In genomic region chr2L:18943797-18944174, dm6 we compare ENCODE assay signal across 1 fruit fly cellular context.
TF ChIP-seq lines count a peak whose summit lies in the region.

Gene ssp3 (minus strand): TSS chr2L:18943960.

TF ChIP-seq in whole organism, embryonic, 481 proteins besides CTCF, POLR2A, EP300 and RAD21 (continued from another document):
- TF ChIP-seq CG3995 (GFP tag; optimal IDR thresholded peaks at IDR 0.05; lab: Kevin White, UChicago) = peak; percentile 19
- TF ChIP-seq Pdp1 (GFP tag; optimal IDR thresholded peaks at IDR 0.05; lab: Kevin White, UChicago) = peak in 1 of 2 experiments; percentile 99
- no peak for TF ChIP-seq chinmo (GFP tag; IDR thresholded peaks at IDR 0.05; lab: Robert Waterston, UW; ENCODE audit: partially characterized antibody)
- peak; percentile 97 for TF ChIP-seq CG2116 (GFP tag; optimal IDR thresholded peaks at IDR 0.05; lab: Kevin White, UChicago)
- no peak for TF ChIP-seq CG16863 (GFP tag; optimal IDR thresholded peaks at IDR 0.05; lab: Kevin White, UChicago)
- peak; percentile 44 for TF ChIP-seq CG14710 (tag; optimal IDR thresholded peaks at IDR 0.05; lab: Kevin White, UChicago)
- no peak for TF ChIP-seq CG15696 (tag; optimal IDR thresholded peaks at IDR 0.05; lab: Kevin White, UChicago)
- TF ChIP-seq btn (GFP tag; optimal IDR thresholded peaks at IDR 0.05; lab: Kevin White, UChicago) = no peak
- TF ChIP-seq Ravus (GFP tag; IDR thresholded peaks at IDR 0.05; lab: Robert Waterston, UW) = no peak
- no peak for TF ChIP-seq CrebB (tag; optimal IDR thresholded peaks at IDR 0.05; lab: Kevin White, UChicago)
- TF ChIP-seq Myb (GFP tag; optimal IDR thresholded peaks at IDR 0.05; lab: Kevin White, UChicago) = peak; percentile 16
- no peak for TF ChIP-seq CG1024 (GFP tag; IDR thresholded peaks at IDR 0.05; lab: Robert Waterston, UW)
- TF ChIP-seq CG17361 (GFP tag; IDR thresholded peaks at IDR 0.05; lab: Robert Waterston, UW) = no peak
- no peak for TF ChIP-seq vfl (GFP tag; optimal IDR thresholded peaks at IDR 0.05; lab: Kevin White, UChicago)
- peak; percentile 81 for TF ChIP-seq Sry-δ (GFP tag; optimal IDR thresholded peaks at IDR 0.05; lab: Kevin White, UChicago)
